Worm (Caenorhabditis elegans) whole organism, L1 larva: Measurements from ENCODE around the gene suex-1.
A peak's percentile ranks its signal among the peaks of the same experiment; 100 is the strongest.

ENCODE experiments used
- C04F5.9 ChIP-seq: sonication (generic microtip); optimal IDR thresholded peaks from 2 replicates; lab custom pipeline; 2016; ENCODE audit warnings: missing genetic modification characterization, missing compliant biosample characterization
- aha-1 ChIP-seq: fragments of 150-350 bp; optimal IDR thresholded peaks from 2 replicates; lab custom pipeline; 2014; ENCODE audit warnings: missing biosample characterization, missing genetic modification characterization
- aly-2 ChIP-seq: fragments of 150-350 bp; optimal IDR thresholded peaks from 2 replicates; lab custom pipeline; 2014; ENCODE audit warnings: missing biosample characterization, missing genetic modification characterization
- ama-1 ChIP-seq: fragments of 150-350 bp; optimal IDR thresholded peaks from 2 replicates; lab custom pipeline; 2014
- blmp-1 ChIP-seq: fragments of 150-350 bp; optimal IDR thresholded peaks from 2 replicates; lab custom pipeline; 2014; ENCODE audit warnings: missing biosample characterization, missing genetic modification characterization
- ceh-63 ChIP-seq: fragments of 200-800 bp; sonication (Bioruptor generic); optimal IDR thresholded peaks from 2 replicates; lab custom pipeline; 2018; ENCODE audit warnings: mild to moderate bottlenecking, missing genetic modification characterization, missing compliant biosample characterization
- ceh-88 ChIP-seq: fragments of 200-800 bp; sonication (Bioruptor generic); IDR thresholded peaks from 2 replicates; pipeline ENCODE4 v1.3.6; 2022; ENCODE audit warnings: missing genetic modification characterization, missing compliant biosample characterization
- ceh-90 ChIP-seq: sonication (generic microtip); optimal IDR thresholded peaks from 2 replicates; lab custom pipeline; 2016; ENCODE audit warnings: missing genetic modification characterization, missing compliant biosample characterization
- ces-1 ChIP-seq: fragments of 150-350 bp; optimal IDR thresholded peaks from 2 replicates; lab custom pipeline; 2014; ENCODE audit warnings: missing biosample characterization, missing genetic modification reagents, missing genetic modification characterization
- dpl-1 ChIP-seq, 3 experiments: fragments of 150-350 bp in 2 of 3; sonication (generic microtip) in 1 of 3; optimal IDR thresholded peaks; 2 replicates each; lab custom pipeline; 2014 to 2017; ENCODE audit warnings: missing biosample characterization in 3 of 3, missing genetic modification characterization in 3 of 3, missing genetic modification reagents in 3 of 3
- dsc-1 ChIP-seq: sonication (generic microtip); optimal IDR thresholded peaks from 2 replicates; lab custom pipeline; 2016; ENCODE audit warnings: mild to moderate bottlenecking, missing genetic modification characterization, missing compliant biosample characterization
- efl-1 ChIP-seq, 4 experiments: fragments of 150-350 bp; optimal IDR thresholded peaks in 3 of 4; peaks in 1 of 4; 1 replicate in 1 of 4; 2 replicates in 3 of 4; lab custom pipeline; 2014; ENCODE audit warnings: missing biosample characterization in 2 of 4, missing genetic modification characterization in 2 of 4, missing genetic modification reagents in 2 of 4
- efl-3 ChIP-seq: fragments of 200-800 bp; sonication (Bioruptor generic); optimal IDR thresholded peaks from 2 replicates; lab custom pipeline; 2018; ENCODE audit warnings: mild to moderate bottlenecking, missing genetic modification characterization, missing compliant biosample characterization
- elt-3 ChIP-seq, 6 experiments: fragments of 150-350 bp in 1 of 6; sonication (generic microtip); optimal IDR thresholded peaks; 2 replicates each; lab custom pipeline; 2017 to 2018; ENCODE audit warnings: missing biosample characterization in 6 of 6, missing genetic modification characterization in 6 of 6, inconsistent platforms in 1 of 6
- fkh-4 ChIP-seq: sonication (generic microtip); optimal IDR thresholded peaks from 2 replicates; lab custom pipeline; 2016; ENCODE audit warnings: missing compliant biosample characterization, missing genetic modification characterization, borderline replicate concordance
- isw-1 ChIP-seq: fragments of 200-800 bp; sonication (Bioruptor generic); IDR thresholded peaks from 2 replicates; pipeline ENCODE4 v1.3.6; 2022; ENCODE audit warnings: missing genetic modification characterization, missing compliant biosample characterization
- lin-14 ChIP-seq: fragments of 200-800 bp; sonication (Bioruptor generic); optimal IDR thresholded peaks from 2 replicates; lab custom pipeline; 2018; ENCODE audit warnings: mild to moderate bottlenecking, missing genetic modification characterization, moderate library complexity, missing compliant biosample characterization
- mep-1 ChIP-seq: fragments of 150-350 bp; optimal IDR thresholded peaks from 2 replicates; lab custom pipeline; 2014; ENCODE audit warnings: missing biosample characterization, missing genetic modification characterization
- nhr-19 ChIP-seq: fragments of 200-800 bp; sonication (Bioruptor generic); conservative IDR thresholded peaks from 2 replicates; pipeline ENCODE4 v1.3.6; 2022; ENCODE audit warnings: missing genetic modification characterization, missing compliant biosample characterization
- nhr-20 ChIP-seq: sonication (generic microtip); optimal IDR thresholded peaks from 2 replicates; lab custom pipeline; 2016; ENCODE audit warnings: mild to moderate bottlenecking, missing genetic modification characterization, missing compliant biosample characterization
- nhr-28 ChIP-seq: fragments of 150-350 bp; optimal IDR thresholded peaks from 2 replicates; lab custom pipeline; 2014; ENCODE audit warnings: missing biosample characterization, missing genetic modification characterization
- nhr-47 ChIP-seq: sonication (generic microtip); optimal IDR thresholded peaks from 2 replicates; lab custom pipeline; 2016; ENCODE audit warnings: mild to moderate bottlenecking, missing genetic modification characterization, moderate library complexity, missing compliant biosample characterization
- nhr-76 ChIP-seq: sonication (generic microtip); optimal IDR thresholded peaks from 2 replicates; lab custom pipeline; 2017; ENCODE audit warnings: missing biosample characterization, missing genetic modification characterization
- nhr-84 ChIP-seq: sonication (generic microtip); optimal IDR thresholded peaks from 2 replicates; lab custom pipeline; 2017; ENCODE audit warnings: missing biosample characterization, missing genetic modification characterization
- nhr-85 ChIP-seq: sonication (generic microtip); peaks from one replicate; lab custom pipeline; 2016; ENCODE audit warnings: missing genetic modification characterization, inconsistent platforms, missing compliant biosample characterization
- pag-3 ChIP-seq: sonication (generic microtip); optimal IDR thresholded peaks from 2 replicates; lab custom pipeline; 2017; ENCODE audit warnings: missing genetic modification characterization, mild to moderate bottlenecking, missing compliant biosample characterization, antibody characterized with exemption, borderline replicate concordance; ENCODE audit not compliant: insufficient read depth
- rnt-1 ChIP-seq: sonication (generic microtip); optimal IDR thresholded peaks from 2 replicates; lab custom pipeline; 2016; ENCODE audit warnings: mild to moderate bottlenecking, missing genetic modification characterization, moderate library complexity, missing compliant biosample characterization
- skn-1 ChIP-seq: fragments of 150-350 bp; optimal IDR thresholded peaks from 2 replicates; lab custom pipeline; 2014; ENCODE audit warnings: missing biosample characterization, missing genetic modification characterization
- snu-23 ChIP-seq: sonication (generic microtip); optimal IDR thresholded peaks from 2 replicates; lab custom pipeline; 2016; ENCODE audit warnings: missing genetic modification characterization, missing compliant biosample characterization
- tbx-2 ChIP-seq: sonication (generic microtip); optimal IDR thresholded peaks from 2 replicates; lab custom pipeline; 2016; ENCODE audit warnings: missing genetic modification characterization, missing compliant biosample characterization
- tlp-1 ChIP-seq: fragments of 150-350 bp; optimal IDR thresholded peaks from 2 replicates; lab custom pipeline; 2014; ENCODE audit warnings: missing biosample characterization, missing genetic modification characterization
- unc-86 ChIP-seq: sonication (generic microtip); optimal IDR thresholded peaks from 2 replicates; lab custom pipeline; 2016; ENCODE audit warnings: missing genetic modification characterization, missing compliant biosample characterization
- unc-98 ChIP-seq: fragments of 200-800 bp; sonication (Bioruptor generic); IDR thresholded peaks from 2 replicates; pipeline ENCODE4 v1.3.6; 2022; ENCODE audit warnings: missing genetic modification characterization, missing compliant biosample characterization
- ztf-11 ChIP-seq, 2 experiments: sonication (generic microtip); optimal IDR thresholded peaks; 2 replicates each; lab custom pipeline; 2016 to 2017; ENCODE audit warnings: missing genetic modification characterization in 2 of 2, missing biosample characterization in 1 of 2, missing compliant biosample characterization in 1 of 2
- ztf-4 ChIP-seq: fragments of 150-350 bp; optimal IDR thresholded peaks from 2 replicates; lab custom pipeline; 2014; ENCODE audit warnings: missing biosample characterization, missing genetic modification characterization

suex-1 gene

DNA sequence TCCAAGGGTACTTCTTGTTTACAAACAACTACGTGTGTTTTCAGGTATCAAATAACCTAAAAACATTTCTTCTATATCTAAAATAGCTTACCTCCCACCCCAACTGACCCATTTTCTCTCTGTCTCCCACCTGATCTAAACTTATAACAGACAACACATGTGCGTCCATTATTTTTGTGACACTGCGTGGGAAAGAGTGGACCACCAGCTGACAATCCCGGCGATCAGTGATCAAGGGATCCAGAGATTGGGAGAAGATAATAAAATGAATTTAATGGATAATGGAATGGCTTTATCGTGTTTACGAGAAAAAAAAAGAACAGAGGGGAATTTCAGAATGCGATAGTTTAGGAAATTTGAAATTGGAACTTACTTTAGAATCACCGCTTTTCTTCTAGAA is 48.8 kb downstream of the suex-1 start:
- no peak for TF ChIP-seq ceh-90
- TF ChIP-seq C04F5.9 (tag; lab: Kevin White, UChicago): no peak
- TF ChIP-seq ama-1 (lab: Kevin White, UChicago): no peak
- TF ChIP-seq ceh-88 (GFP tag; lab: Robert Waterston, UW): no peak
- no peak for TF ChIP-seq tlp-1 (tag; lab: Kevin White, UChicago)
- no peak for TF ChIP-seq blmp-1 (tag; lab: Kevin White, UChicago)
- TF ChIP-seq unc-86 (tag; lab: Kevin White, UChicago): no peak
- TF ChIP-seq aha-1 (tag; lab: Kevin White, UChicago): no peak
- TF ChIP-seq ces-1 (GFP tag; lab: Kevin White, UChicago): no peak
- TF ChIP-seq nhr-19 (GFP tag; lab: Robert Waterston, UW): peak; percentile 41
- TF ChIP-seq nhr-20 (tag; lab: Kevin White, UChicago): no peak
- no peak for TF ChIP-seq aly-2 (tag; lab: Kevin White, UChicago)
- TF ChIP-seq nhr-28 (tag; lab: Kevin White, UChicago): no peak
- no peak for TF ChIP-seq mep-1 (tag; lab: Kevin White, UChicago)
- no peak for TF ChIP-seq nhr-85
- TF ChIP-seq tbx-2 (tag; lab: Kevin White, UChicago): no peak
- peak; percentile 72 for TF ChIP-seq rnt-1 (tag; lab: Kevin White, UChicago)
- TF ChIP-seq ceh-63: no peak
- TF ChIP-seq snu-23: no peak
- TF ChIP-seq lin-14: peak; percentile 59
- TF ChIP-seq unc-98 (GFP tag; lab: Robert Waterston, UW): no peak
- TF ChIP-seq ztf-4 (tag; lab: Kevin White, UChicago): no peak
- TF ChIP-seq efl-1 (optimal IDR thresholded peaks at IDR 0.05; lab: Kevin White, UChicago): peak in 1 of 2 experiments; percentile 6
- no peak for TF ChIP-seq efl-1 (GFP tag; optimal IDR thresholded peaks at IDR 0.05 in 1 of 2; lab: Kevin White, UChicago)
- no peak for TF ChIP-seq skn-1 (tag; lab: Kevin White, UChicago)
- peak; percentile 32 for TF ChIP-seq dsc-1 (tag; lab: Kevin White, UChicago)
- TF ChIP-seq fkh-4 (tag; lab: Kevin White, UChicago): no peak
- TF ChIP-seq, all 84 proteins: peak for 5

DNA sequence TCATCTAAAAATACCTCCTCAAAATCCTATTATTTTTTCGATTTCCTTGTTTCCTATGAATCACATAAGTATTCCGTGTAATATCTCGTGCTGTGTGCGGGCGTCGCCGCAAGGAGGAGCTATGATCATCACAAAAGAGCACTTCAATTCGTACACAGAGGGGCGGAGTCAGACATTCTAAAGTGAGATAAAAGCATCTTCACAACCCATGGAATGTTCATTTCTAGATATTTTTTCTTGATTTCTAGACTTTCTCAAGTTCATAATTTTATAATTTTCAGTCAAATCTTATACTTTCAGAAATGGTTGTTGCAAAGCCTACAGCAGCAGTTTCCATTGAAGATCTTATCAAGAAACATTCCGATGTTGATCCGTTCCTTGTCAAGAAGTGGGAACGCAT is 50.7 kb downstream of the suex-1 start, which contains the start of gene cex-1:
cex-1 (plus strand) TSS at position 301 of the 400 bp plus-strand sequence.
- TF ChIP-seq nhr-76 (no peak), dpl-1 (GFP tag; optimal IDR thresholded peaks at IDR 0.05; lab: Kevin White, UChicago) (no peak), nhr-47 (tag; lab: Kevin White, UChicago) (no peak), pag-3 (tag; lab: Kevin White, UChicago) (no peak), mep-1 (tag; lab: Kevin White, UChicago) (no peak), rnt-1 (tag; lab: Kevin White, UChicago) (no peak), isw-1 (GFP tag; lab: Robert Waterston, UW) (no peak), skn-1 (tag; lab: Kevin White, UChicago) (no peak), dsc-1 (tag; lab: Kevin White, UChicago) (no peak), ama-1 (lab: Kevin White, UChicago) (no peak), ztf-11 (tag; optimal IDR thresholded peaks at IDR 0.05; lab: Kevin White, UChicago) (no peak), efl-3 (GFP tag; lab: Kevin White, UChicago) (no peak), efl-1 (optimal IDR thresholded peaks at IDR 0.05; lab: Kevin White, UChicago) (no peak), efl-1 (GFP tag; optimal IDR thresholded peaks at IDR 0.05 in 1 of 2; lab: Kevin White, UChicago) (no peak), nhr-84 (tag; lab: Kevin White, UChicago) (no peak), ztf-4 (tag; lab: Kevin White, UChicago) (no peak), blmp-1 (tag; lab: Kevin White, UChicago) (no peak), ceh-90 (no peak), elt-3 (tag; optimal IDR thresholded peaks at IDR 0.05; lab: Kevin White, UChicago) (no peak)
